Fruit fly (Drosophila melanogaster): ENCODE measurements around the gene CG16782.
A peak's percentile ranks its signal among the peaks of the same experiment; 100 is the strongest.

The CG16782 gene

dm6 chrX:3482119-3483014 is 22.3 kb upstream of the CG16782 start, which contains the start of the genes CG10804 and CG10802 (continued):
- peak; percentile 12 for TF ChIP-seq CG17186 (GFP tag; optimal IDR thresholded peaks at IDR 0.05)
- TF ChIP-seq Med (GFP tag) = peak; percentile 97
- TF ChIP-seq Hr51 (GFP tag; optimal IDR thresholded peaks at IDR 0.05) = peak; percentile 56 to 68
- peak; percentile 82 for TF ChIP-seq pnt (GFP tag; optimal IDR thresholded peaks at IDR 0.05)
- no peak for TF ChIP-seq Neu2 (GFP tag; optimal IDR thresholded peaks at IDR 0.05; ENCODE audit: borderline replicate concordance)
- TF ChIP-seq ac (GFP tag; optimal IDR thresholded peaks at IDR 0.05) = no peak
- TF ChIP-seq Abd-B (GFP tag; optimal IDR thresholded peaks at IDR 0.05) = peak; percentile 80
- TF ChIP-seq CG17612 (GFP tag; IDR thresholded peaks at IDR 0.05) = peak; percentile 46; the same call in 1 of the 2 replicates
- TF ChIP-seq Xbp1 (GFP tag; optimal IDR thresholded peaks at IDR 0.05) = peak; percentile 82
- TF ChIP-seq lbe (GFP tag; optimal IDR thresholded peaks at IDR 0.05) = peak; percentile 45
- TF ChIP-seq Mad (GFP tag; optimal IDR thresholded peaks at IDR 0.05) = peak; percentile 69
- TF ChIP-seq nerfin-1 (tag; optimal IDR thresholded peaks at IDR 0.05) = peak; percentile 54
- TF ChIP-seq ham (GFP tag; IDR thresholded peaks at IDR 0.05) = no peak
- TF ChIP-seq CG12219 (GFP tag; optimal IDR thresholded peaks at IDR 0.05) = no peak
- TF ChIP-seq CG2712 (tag; optimal IDR thresholded peaks at IDR 0.05) = peak; percentile 75
- TF ChIP-seq CG11723 (GFP tag; optimal IDR thresholded peaks at IDR 0.05) = peak; percentile 37
- TF ChIP-seq CG31365 (tag; optimal IDR thresholded peaks at IDR 0.05) = no peak
- TF ChIP-seq prd (optimal IDR thresholded peaks at IDR 0.05) = no peak
- peak; percentile 91 for TF ChIP-seq prd (GFP tag; IDR thresholded peaks at IDR 0.05)
- TF ChIP-seq CG10321 (GFP tag; IDR thresholded peaks at IDR 0.05) = 0 out of 2 replicates have a peak, but pooled peaks have one; percentile 9
- TF ChIP-seq Bteb2 (GFP tag; optimal IDR thresholded peaks at IDR 0.05) = peak; percentile 70
- peak; percentile 52 for TF ChIP-seq Oli (tag; optimal IDR thresholded peaks at IDR 0.05)
- peak in 1 of 2 experiments; percentile 42 for TF ChIP-seq crp (GFP tag; optimal IDR thresholded peaks at IDR 0.05)
- TF ChIP-seq CG30431 (GFP tag; optimal IDR thresholded peaks at IDR 0.05) = peak; percentile 32
- TF ChIP-seq CG6854 (GFP tag; optimal IDR thresholded peaks at IDR 0.05) = no peak
- peak; percentile 57; the same call in 2 of the 3 replicates for TF ChIP-seq CG14860 (GFP tag; IDR thresholded peaks at IDR 0.05; ENCODE audit: partially characterized antibody)
- peak; percentile 83 for TF ChIP-seq jumu (GFP tag; optimal IDR thresholded peaks at IDR 0.05)
- TF ChIP-seq CG32532 (GFP tag; IDR thresholded peaks at IDR 0.05) = peak; percentile 85
- peak; percentile 66 for TF ChIP-seq D19A (tag; optimal IDR thresholded peaks at IDR 0.05)
- TF ChIP-seq Eip74EF (GFP tag; optimal IDR thresholded peaks at IDR 0.05) = no peak
- peak; percentile 78 for TF ChIP-seq CG12155 (GFP tag; optimal IDR thresholded peaks at IDR 0.05)
- no peak for TF ChIP-seq trh (GFP tag; optimal IDR thresholded peaks at IDR 0.05)
- peak; percentile 22 for TF ChIP-seq BtbVII (GFP tag; optimal IDR thresholded peaks at IDR 0.05)
- TF ChIP-seq CG34422 (GFP tag; IDR thresholded peaks at IDR 0.05) = peak; percentile 86
- TF ChIP-seq CG14014 (GFP tag; IDR thresholded peaks at IDR 0.05) = peak; percentile 82
- peak; percentile 84 for TF ChIP-seq CG13624 (GFP tag; optimal IDR thresholded peaks at IDR 0.05)
- TF ChIP-seq pb (GFP tag; optimal IDR thresholded peaks at IDR 0.05) = peak; percentile 65
- TF ChIP-seq Poxn (GFP tag; IDR thresholded peaks at IDR 0.05) = peak; percentile 53; the same call in 1 of the 2 replicates
- TF ChIP-seq NC2α (GFP tag; optimal IDR thresholded peaks at IDR 0.05) = no peak
- peak; percentile 7 for TF ChIP-seq CG1529 (GFP tag; optimal IDR thresholded peaks at IDR 0.05)
- TF ChIP-seq pros (GFP tag; optimal IDR thresholded peaks at IDR 0.05) = no peak
- TF ChIP-seq CG15479 (GFP tag; optimal IDR thresholded peaks at IDR 0.05) = peak; percentile 80
- TF ChIP-seq CG2875 (GFP tag; optimal IDR thresholded peaks at IDR 0.05) = peak; percentile 12
- TF ChIP-seq CG15601 (tag; optimal IDR thresholded peaks at IDR 0.05) = peak; percentile 69
- no peak for TF ChIP-seq Hey (tag; optimal IDR thresholded peaks at IDR 0.05)
- no peak for TF ChIP-seq hb (GFP tag; IDR thresholded peaks at IDR 0.05; ENCODE audit: partially characterized antibody)
- peak; percentile 60; the same call in 2 of the 3 replicates for TF ChIP-seq Doc3 (GFP tag; IDR thresholded peaks at IDR 0.05; ENCODE audit: partially characterized antibody)
